Worm (Caenorhabditis elegans) whole organism, mixed stage, embryonic: Measurements from ENCODE around the gene F52D1.2.

Experiments
- cnd-1 ChIP-seq: fragments of 200-800 bp; sonication (Bioruptor generic); optimal IDR thresholded peaks from 2 replicates; lab custom pipeline; 2018; ENCODE audit warnings: mild to moderate bottlenecking, missing genetic modification characterization, missing compliant biosample characterization
- unc-39 ChIP-seq: fragments of 150-350 bp; optimal IDR thresholded peaks from 2 replicates; lab custom pipeline; 2014; ENCODE audit warnings: missing biosample characterization, missing genetic modification characterization

DNA sequence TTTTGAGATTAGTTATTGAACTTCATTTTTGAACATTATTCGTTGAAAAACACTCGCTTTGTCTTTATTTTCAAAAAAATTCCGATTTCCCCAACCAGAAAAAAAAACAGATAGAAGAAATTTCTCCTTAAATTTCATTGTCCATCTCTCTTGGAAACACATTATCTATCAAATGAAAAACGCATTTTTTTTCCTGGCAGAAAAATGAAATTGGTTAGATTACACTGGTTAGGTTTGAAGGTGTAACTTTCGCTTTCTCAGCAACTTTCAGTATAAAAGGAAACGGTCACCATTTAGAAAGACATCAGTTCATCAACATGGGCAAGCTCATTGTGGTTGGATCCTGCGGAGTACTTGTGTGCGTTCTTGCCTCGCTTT, 28.6 kb downstream of the F52D1.2 start, which contains the start of gene col-19:
- no peak for TF ChIP-seq unc-39 (tag; lab: Kevin White, UChicago)
- TF ChIP-seq cnd-1 (tag; lab: Kevin White, UChicago): no peak
